Worm (Caenorhabditis elegans) whole organism, young adult: ENCODE data around the gene M05D6.9.

Source experiments
- B0019.2 ChIP-seq: fragments of 200-800 bp; sonication (Bioruptor generic); conservative IDR thresholded peaks from 2 replicates; pipeline ENCODE4 v1.3.6; 2022; ENCODE audit warnings: missing genetic modification reagents, missing genetic modification characterization, missing compliant biosample characterization
- B0261.1 ChIP-seq: sonication (generic microtip); optimal IDR thresholded peaks from 2 replicates; lab custom pipeline; 2016; ENCODE audit warnings: mild to moderate bottlenecking, missing genetic modification characterization, moderate library complexity, missing compliant biosample characterization
- F10E7.11 ChIP-seq: sonication (generic microtip); optimal IDR thresholded peaks from 2 replicates; lab custom pipeline; 2017; ENCODE audit warnings: mild to moderate bottlenecking, missing genetic modification characterization, moderate library complexity, missing compliant biosample characterization
- F22D6.2 ChIP-seq: sonication (generic microtip); optimal IDR thresholded peaks from 2 replicates; lab custom pipeline; 2016; ENCODE audit warnings: mild to moderate bottlenecking, missing genetic modification characterization, missing compliant biosample characterization
- F23B12.7 ChIP-seq: sonication (generic microtip); optimal IDR thresholded peaks from 2 replicates; lab custom pipeline; 2017; ENCODE audit warnings: missing genetic modification characterization, mild to moderate bottlenecking, missing compliant biosample characterization, antibody characterized with exemption, moderate library complexity; ENCODE audit not compliant: insufficient read depth
- F33H1.4 ChIP-seq: fragments of 200-800 bp; sonication (Bioruptor generic); IDR thresholded peaks from 2 replicates; pipeline ENCODE4 v1.3.6; 2022; ENCODE audit warnings: missing genetic modification reagents, missing genetic modification characterization, missing compliant biosample characterization
- F49E8.2 ChIP-seq: sonication (generic microtip); optimal IDR thresholded peaks from 3 replicates; lab custom pipeline; 2017; ENCODE audit warnings: missing genetic modification characterization, mild to moderate bottlenecking, missing compliant biosample characterization, antibody characterized with exemption, moderate library complexity; ENCODE audit not compliant: insufficient read depth
- F52B5.7 ChIP-seq: sonication (generic microtip); optimal IDR thresholded peaks from 2 replicates; lab custom pipeline; 2016; ENCODE audit warnings: mild to moderate bottlenecking, missing genetic modification characterization, missing compliant biosample characterization
- F57C9.4 ChIP-seq: sonication (generic microtip); optimal IDR thresholded peaks from 2 replicates; lab custom pipeline; 2017; ENCODE audit warnings: mild to moderate bottlenecking, missing genetic modification characterization, missing compliant biosample characterization
- Y79H2A.3 ChIP-seq: fragments of 200-800 bp; sonication (Bioruptor generic); conservative IDR thresholded peaks from 2 replicates; pipeline ENCODE4 v1.3.6; 2022; ENCODE audit warnings: missing genetic modification reagents, missing genetic modification characterization, missing compliant biosample characterization
- ZK185.1 ChIP-seq: sonication (generic microtip); optimal IDR thresholded peaks from 2 replicates; lab custom pipeline; 2016; ENCODE audit warnings: mild to moderate bottlenecking, missing genetic modification characterization, missing compliant biosample characterization; ENCODE audit not compliant: poor library complexity, severe bottlenecking
- akir-1 ChIP-seq: fragments of 200-800 bp; sonication (Bioruptor generic); optimal IDR thresholded peaks from 2 replicates; lab custom pipeline; 2018; ENCODE audit warnings: mild to moderate bottlenecking, missing genetic modification characterization, moderate library complexity, missing compliant biosample characterization
- aptf-3 ChIP-seq: fragments of 200-800 bp; sonication (Bioruptor generic); IDR thresholded peaks from 2 replicates; pipeline ENCODE4 v1.3.6; 2022; ENCODE audit warnings: missing genetic modification characterization, missing compliant biosample characterization
- atf-7 ChIP-seq: sonication (generic microtip); optimal IDR thresholded peaks from 2 replicates; lab custom pipeline; 2017; ENCODE audit warnings: mild to moderate bottlenecking, missing genetic modification characterization, missing compliant biosample characterization
- athp-1 ChIP-seq: sonication (generic microtip); optimal IDR thresholded peaks from 2 replicates; lab custom pipeline; 2017; ENCODE audit warnings: mild to moderate bottlenecking, missing genetic modification characterization, missing compliant biosample characterization
- ceh-100 ChIP-seq: fragments of 200-800 bp; sonication (Bioruptor generic); IDR thresholded peaks from 2 replicates; pipeline ENCODE4 v1.3.6; 2022; ENCODE audit warnings: missing genetic modification reagents, missing genetic modification characterization, missing compliant biosample characterization
- ceh-40 ChIP-seq: fragments of 200-800 bp; sonication (Bioruptor generic); IDR thresholded peaks from 2 replicates; pipeline ENCODE4 v1.3.6; 2022; ENCODE audit warnings: missing genetic modification characterization, missing compliant biosample characterization
- ceh-58 ChIP-seq: fragments of 200-800 bp; sonication (Bioruptor generic); IDR thresholded peaks from 2 replicates; pipeline ENCODE4 v1.3.6; 2022; ENCODE audit warnings: missing genetic modification characterization, missing compliant biosample characterization
- ceh-79 ChIP-seq: sonication (generic microtip); optimal IDR thresholded peaks from 2 replicates; lab custom pipeline; 2017; ENCODE audit warnings: mild to moderate bottlenecking, missing genetic modification characterization, missing compliant biosample characterization
- ceh-91 ChIP-seq: fragments of 200-800 bp; sonication (Bioruptor generic); IDR thresholded peaks from 2 replicates; pipeline ENCODE4 v1.3.6; 2022; ENCODE audit warnings: missing genetic modification reagents, missing genetic modification characterization, missing compliant biosample characterization
- egl-18 ChIP-seq: fragments of 200-800 bp; sonication (Bioruptor generic); IDR thresholded peaks from 2 replicates; pipeline ENCODE4 v1.3.6; 2022; ENCODE audit warnings: missing genetic modification reagents, missing genetic modification characterization, missing compliant biosample characterization
- egrh-3 ChIP-seq: fragments of 200-800 bp; sonication (Bioruptor generic); IDR thresholded peaks from 2 replicates; pipeline ENCODE4 v1.3.6; 2022; ENCODE audit warnings: missing genetic modification reagents, missing genetic modification characterization, missing compliant biosample characterization
- ekl-4 ChIP-seq: fragments of 200-800 bp; sonication (Bioruptor generic); IDR thresholded peaks from 2 replicates; pipeline ENCODE4 v1.3.6; 2022; ENCODE audit warnings: missing genetic modification reagents, missing genetic modification characterization, missing compliant biosample characterization
- gei-17 ChIP-seq: fragments of 200-800 bp; sonication (Bioruptor generic); optimal IDR thresholded peaks from 2 replicates; lab custom pipeline; 2018; ENCODE audit warnings: mild to moderate bottlenecking, missing genetic modification characterization, missing compliant biosample characterization
- hlh-12 ChIP-seq: sonication (generic microtip); optimal IDR thresholded peaks from 2 replicates; lab custom pipeline; 2016; ENCODE audit warnings: missing genetic modification characterization, missing compliant biosample characterization
- hmg-1.2 ChIP-seq: fragments of 200-800 bp; sonication (Bioruptor generic); IDR thresholded peaks from 2 replicates; pipeline ENCODE4 v1.3.6; 2022; ENCODE audit warnings: missing genetic modification reagents, missing genetic modification characterization, missing compliant biosample characterization
- lag-1 ChIP-seq: fragments of 200-800 bp; sonication (Bioruptor generic); IDR thresholded peaks from 2 replicates; pipeline ENCODE4 v1.3.6; 2022; ENCODE audit warnings: missing genetic modification reagents, missing genetic modification characterization, missing compliant biosample characterization
- lsl-1 ChIP-seq: fragments of 200-800 bp; sonication (Bioruptor generic); optimal IDR thresholded peaks from 2 replicates; lab custom pipeline; 2018; ENCODE audit warnings: mild to moderate bottlenecking, missing genetic modification characterization, moderate library complexity, missing compliant biosample characterization
- madf-10 ChIP-seq: sonication (generic microtip); optimal IDR thresholded peaks from 2 replicates; lab custom pipeline; 2016; ENCODE audit warnings: mild to moderate bottlenecking, missing genetic modification characterization, missing compliant biosample characterization
- madf-6 ChIP-seq: fragments of 200-800 bp; sonication (Bioruptor generic); IDR thresholded peaks from 2 replicates; pipeline ENCODE4 v1.3.6; 2022; ENCODE audit warnings: missing genetic modification reagents, missing genetic modification characterization, missing compliant biosample characterization
- mxl-1 ChIP-seq: sonication (generic microtip); optimal IDR thresholded peaks from 2 replicates; lab custom pipeline; 2016; ENCODE audit warnings: missing genetic modification characterization, missing compliant biosample characterization
- nfya-2 ChIP-seq: fragments of 200-800 bp; sonication (Bioruptor generic); IDR thresholded peaks from 2 replicates; pipeline ENCODE4 v1.3.6; 2022; ENCODE audit warnings: missing genetic modification reagents, missing genetic modification characterization, missing compliant biosample characterization
- nfyb-1 ChIP-seq: fragments of 200-800 bp; sonication (Bioruptor generic); IDR thresholded peaks from 2 replicates; pipeline ENCODE4 v1.3.6; 2022; ENCODE audit warnings: missing genetic modification reagents, missing genetic modification characterization, missing compliant biosample characterization
- nhr-179 ChIP-seq: sonication (generic microtip); optimal IDR thresholded peaks from 2 replicates; lab custom pipeline; 2016; ENCODE audit warnings: mild to moderate bottlenecking, missing genetic modification characterization, missing compliant biosample characterization
- nhr-27 ChIP-seq: fragments of 200-800 bp; sonication (Bioruptor generic); optimal IDR thresholded peaks from 2 replicates; lab custom pipeline; 2018; ENCODE audit warnings: mild to moderate bottlenecking, missing genetic modification characterization, moderate library complexity, missing compliant biosample characterization
- nhr-80 ChIP-seq: sonication (generic microtip); optimal IDR thresholded peaks from 2 replicates; lab custom pipeline; 2016; ENCODE audit warnings: missing genetic modification characterization, missing compliant biosample characterization
- pbrm-1 ChIP-seq: fragments of 200-800 bp; sonication (Bioruptor generic); IDR thresholded peaks from 2 replicates; pipeline ENCODE4 v1.3.6; 2022; ENCODE audit warnings: missing genetic modification reagents, missing genetic modification characterization, missing compliant biosample characterization
- pha-4 ChIP-seq: fragments of 150-350 bp; sonication (generic microtip); optimal IDR thresholded peaks from 2 replicates; lab custom pipeline; 2014; ENCODE audit warnings: missing biosample characterization, missing genetic modification reagents, missing genetic modification characterization
- rcor-1 ChIP-seq: fragments of 200-800 bp; sonication (Bioruptor generic); IDR thresholded peaks from 2 replicates; pipeline ENCODE4 v1.3.6; 2022; ENCODE audit warnings: missing genetic modification reagents, missing genetic modification characterization, missing compliant biosample characterization
- rec-8 ChIP-seq, 2 experiments: sonication (generic microtip); optimal IDR thresholded peaks; 2 replicates each; lab custom pipeline; 2016; ENCODE audit warnings: mild to moderate bottlenecking in 2 of 2, missing genetic modification characterization in 2 of 2, missing genetic modification reagents in 2 of 2, missing genotype in 2 of 2, missing biosample characterization in 1 of 2, missing compliant biosample characterization in 1 of 2, moderate library complexity in 1 of 2
- snpc-1.3 ChIP-seq: sonication (generic microtip); optimal IDR thresholded peaks from 2 replicates; lab custom pipeline; 2017; ENCODE audit warnings: missing genetic modification characterization, mild to moderate bottlenecking, missing compliant biosample characterization, antibody characterized with exemption, moderate library complexity, missing genotype, missing genetic modification reagents; ENCODE audit not compliant: insufficient read depth
- snpc-4 ChIP-seq, 5 experiments: fragments of 150-350 bp in 1 of 5; sonication (generic microtip) in 4 of 5; optimal IDR thresholded peaks; 2 replicates each; lab custom pipeline; 2014 to 2018; ENCODE audit warnings: missing genetic modification characterization in 5 of 5, missing biosample characterization in 3 of 5, antibody characterized with exemption in 2 of 5, mild to moderate bottlenecking in 2 of 5, missing compliant biosample characterization in 2 of 5, missing genotype in 2 of 5, moderate library complexity in 2 of 5, missing genetic modification reagents in 1 of 5
- tbp1 ChIP-seq: fragments of 200-800 bp; sonication (Bioruptor generic); optimal IDR thresholded peaks from 2 replicates; lab custom pipeline; 2018; ENCODE audit warnings: mild to moderate bottlenecking, missing genetic modification characterization, missing compliant biosample characterization
- tlf-1 ChIP-seq: fragments of 200-800 bp; sonication (Bioruptor generic); optimal IDR thresholded peaks from 2 replicates; lab custom pipeline; 2018; ENCODE audit warnings: mild to moderate bottlenecking, missing genetic modification characterization, missing compliant biosample characterization
- xnd-1 ChIP-seq: sonication (generic microtip); optimal IDR thresholded peaks from 2 replicates; lab custom pipeline; 2016; ENCODE audit warnings: missing genotype, missing genetic modification reagents, missing genetic modification characterization, missing compliant biosample characterization
- zim-3 ChIP-seq: sonication (generic microtip); optimal IDR thresholded peaks from 2 replicates; lab custom pipeline; 2017; ENCODE audit warnings: mild to moderate bottlenecking, missing genetic modification characterization, moderate library complexity, missing compliant biosample characterization
- ztf-28 ChIP-seq: fragments of 200-800 bp; sonication (Bioruptor generic); IDR thresholded peaks from 2 replicates; pipeline ENCODE4 v1.3.6; 2022; ENCODE audit warnings: missing genetic modification reagents, missing genetic modification characterization, missing compliant biosample characterization
- ztf-3 ChIP-seq: fragments of 200-800 bp; sonication (Bioruptor generic); optimal IDR thresholded peaks from 2 replicates; lab custom pipeline; 2018; ENCODE audit warnings: mild to moderate bottlenecking, missing genetic modification characterization, missing compliant biosample characterization

The M05D6.9 gene

ce11 chrII:8464448-8464898 is 29.6 kb upstream of the M05D6.9 start, which contains the start of gene fars-3 (continued):
- TF ChIP-seq gei-17 (GFP tag; lab: Kevin White, UChicago), result no peak
- TF ChIP-seq madf-6, result peak; percentile 57
- TF ChIP-seq F33H1.4 (GFP tag; lab: Robert Waterston, UW), result no peak
- peak; percentile 57 for TF ChIP-seq athp-1
- peak; percentile 60; the same call in 1 of the 2 replicates for TF ChIP-seq Y79H2A.3 (GFP tag; lab: Robert Waterston, UW)
- TF ChIP-seq hlh-12 (tag; lab: Kevin White, UChicago), result no peak
- TF ChIP-seq tbp1, result peak; percentile 24
- peak; percentile 62 for TF ChIP-seq tlf-1 (GFP tag; lab: Kevin White, UChicago)
- TF ChIP-seq atf-7 (tag; lab: Kevin White, UChicago), result no peak
- TF ChIP-seq ceh-58, result no peak
- TF ChIP-seq B0261.1, result no peak
- TF ChIP-seq ceh-79 (tag; lab: Kevin White, UChicago), result no peak
- peak; percentile 2 for TF ChIP-seq lsl-1 (GFP tag; lab: Kevin White, UChicago)
- TF ChIP-seq mxl-1 (tag; lab: Kevin White, UChicago), result no peak
- no peak for TF ChIP-seq rec-8 (tag; optimal IDR thresholded peaks at IDR 0.05; lab: Kevin White, UChicago)
- TF ChIP-seq pha-4 (tag; lab: Kevin White, UChicago), result no peak
- no peak for TF ChIP-seq F57C9.4 (tag; lab: Kevin White, UChicago)
- no peak for TF ChIP-seq xnd-1 (tag; lab: Kevin White, UChicago)
- no peak for TF ChIP-seq F23B12.7 (tag; lab: Kevin White, UChicago)
- no peak for TF ChIP-seq nfya-2 (GFP tag; lab: Robert Waterston, UW)
- no peak for TF ChIP-seq egrh-3 (GFP tag; lab: Robert Waterston, UW)
- TF ChIP-seq nhr-80 (tag; lab: Kevin White, UChicago), result no peak
- TF ChIP-seq B0019.2, result no peak
- TF ChIP-seq pbrm-1 (GFP tag; lab: Robert Waterston, UW), result peak; percentile 36; the same call in 1 of the 2 replicates
- TF ChIP-seq egl-18 (GFP tag; lab: Robert Waterston, UW), result no peak
- no peak for TF ChIP-seq madf-10
- TF ChIP-seq ceh-100 (GFP tag; lab: Robert Waterston, UW), result no peak
- no peak for TF ChIP-seq ceh-91 (GFP tag; lab: Robert Waterston, UW)
- TF ChIP-seq lag-1, result no peak
- TF ChIP-seq F49E8.2, result no peak
- TF ChIP-seq F52B5.7 (tag; lab: Kevin White, UChicago), result no peak
- no peak for TF ChIP-seq ZK185.1 (tag; lab: Kevin White, UChicago)
- TF ChIP-seq ceh-40 (GFP tag; lab: Robert Waterston, UW), result peak; percentile 21; the same call in 1 of the 2 replicates
- no peak for TF ChIP-seq nhr-179
- TF ChIP-seq F22D6.2 (tag; lab: Kevin White, UChicago), result no peak
- no peak for TF ChIP-seq F10E7.11 (tag; lab: Kevin White, UChicago)
- TF ChIP-seq nhr-27 (tag; lab: Kevin White, UChicago), result peak; percentile 55
- peak; percentile 14 for TF ChIP-seq snpc-4 (GFP tag; optimal IDR thresholded peaks at IDR 0.05; lab: Kevin White, UChicago)
- peak in 1 of 4 experiments; percentile 41 for TF ChIP-seq snpc-4 (tag; optimal IDR thresholded peaks at IDR 0.05; lab: Kevin White, UChicago)
- TF ChIP-seq aptf-3, result no peak
- no peak for TF ChIP-seq nfyb-1
- no peak for TF ChIP-seq ztf-28 (GFP tag; lab: Robert Waterston, UW)
- TF ChIP-seq rcor-1 (GFP tag; lab: Robert Waterston, UW), result no peak
- peak; percentile 72; the same call in 1 of the 2 replicates for TF ChIP-seq ekl-4 (GFP tag; lab: Robert Waterston, UW)
- TF ChIP-seq ztf-3 (GFP tag; lab: Kevin White, UChicago), result no peak
- no peak for TF ChIP-seq zim-3 (tag; lab: Kevin White, UChicago)
- peak; percentile 41 for TF ChIP-seq hmg-1.2 (GFP tag; lab: Robert Waterston, UW)
- TF ChIP-seq snpc-1.3 (tag; lab: Kevin White, UChicago), result no peak
- TF ChIP-seq akir-1 (GFP tag; lab: Kevin White, UChicago), result no peak
